Fruit fly (Drosophila melanogaster): Measurements from ENCODE around the gene CG15482.

- TF ChIP-seq CG8478 (optimal IDR thresholded peaks at IDR 0.05) (no peak), pan (optimal IDR thresholded peaks at IDR 0.05) (no peak), usp (GFP tag; optimal IDR thresholded peaks at IDR 0.05) (no peak), EcR (GFP tag; optimal IDR thresholded peaks at IDR 0.05) (no peak), psq (optimal IDR thresholded peaks at IDR 0.05) (no peak), Dll (optimal IDR thresholded peaks at IDR 0.05) (no peak)
Measured at dm6 chr2L:13202960-13203436, 8.6 kb downstream of the CG15482 start, which contains the start of gene CG16972.

Measured in whole organism.